Fruit fly (Drosophila melanogaster) whole organism, prepupa: ENCODE results near the gene MTF-1.
A peak's percentile ranks its signal among the peaks of the same experiment; 100 is the strongest.

ENCODE experiments used
- Blimp-1 ChIP-seq: fragments of 200-800 bp; sonication (Bioruptor generic); optimal IDR thresholded peaks from 3 replicates; lab custom pipeline; 2017; ENCODE audit warnings: missing biosample characterization, missing genetic modification characterization, mild to moderate bottlenecking, moderate library complexity, missing genetic modification reagents
- CG10631 ChIP-seq: fragments of 200-800 bp; sonication (Bioruptor generic); optimal IDR thresholded peaks from 2 replicates; lab custom pipeline; 2016; ENCODE audit warnings: missing biosample characterization, missing genetic modification characterization
- CG10669 ChIP-seq: fragments of 200-800 bp; sonication (Bioruptor generic); optimal IDR thresholded peaks from 3 replicates; lab custom pipeline; 2018; ENCODE audit warnings: missing biosample characterization, mild to moderate bottlenecking, missing genetic modification characterization, moderate library complexity
- CG11294 ChIP-seq: fragments of 200-800 bp; sonication (Bioruptor generic); IDR thresholded peaks from 2 replicates; pipeline ENCODE4 v1.3.6; 2022; ENCODE audit warnings: missing biosample characterization, missing genetic modification characterization
- CG11762 ChIP-seq: fragments of 200-800 bp; sonication (Bioruptor generic); optimal IDR thresholded peaks from 3 replicates; lab custom pipeline; 2016; ENCODE audit warnings: missing biosample characterization, missing genetic modification characterization; ENCODE audit not compliant: insufficient read depth
- CG11902 ChIP-seq: fragments of 200-800 bp; sonication (Bioruptor generic); optimal IDR thresholded peaks from 3 replicates; lab custom pipeline; 2016; ENCODE audit warnings: missing biosample characterization, missing genetic modification characterization
- CG15336 ChIP-seq: fragments of 200-800 bp; sonication (Bioruptor generic); IDR thresholded peaks from 2 replicates; pipeline ENCODE4 v1.3.6; 2022; ENCODE audit warnings: missing biosample characterization, missing genetic modification characterization
- CG16779 ChIP-seq: fragments of 200-800 bp; sonication (Bioruptor generic); optimal IDR thresholded peaks from 3 replicates; lab custom pipeline; 2017; ENCODE audit warnings: missing biosample characterization, mild to moderate bottlenecking, missing genetic modification characterization
- CG3032 ChIP-seq: fragments of 200-800 bp; optimal IDR thresholded peaks from 2 replicates; lab custom pipeline; 2019; ENCODE audit warnings: missing biosample characterization, mild to moderate bottlenecking, missing genetic modification characterization, moderate library complexity
- CG31627 ChIP-seq: fragments of 200-800 bp; sonication (Bioruptor generic); optimal IDR thresholded peaks from 3 replicates; lab custom pipeline; 2016; ENCODE audit warnings: missing biosample characterization, missing genetic modification characterization
- CG32006 ChIP-seq: fragments of 200-800 bp; sonication (Bioruptor generic); optimal IDR thresholded peaks from 3 replicates; lab custom pipeline; 2017; ENCODE audit warnings: missing biosample characterization, mild to moderate bottlenecking, missing genetic modification characterization
- CG34406 ChIP-seq: fragments of 200-800 bp; sonication (Bioruptor generic); optimal IDR thresholded peaks from 3 replicates; lab custom pipeline; 2016; ENCODE audit warnings: missing biosample characterization, missing genetic modification characterization
- CG3919 ChIP-seq: fragments of 200-800 bp; sonication (Bioruptor generic); optimal IDR thresholded peaks from 3 replicates; lab custom pipeline; 2016; ENCODE audit warnings: missing biosample characterization, missing genetic modification characterization
- CG4318 ChIP-seq: fragments of 200-800 bp; sonication (Bioruptor generic); optimal IDR thresholded peaks from 3 replicates; lab custom pipeline; 2017; ENCODE audit warnings: missing biosample characterization, mild to moderate bottlenecking, missing genetic modification characterization
- CG6792 ChIP-seq: fragments of 200-800 bp; sonication (Bioruptor generic); optimal IDR thresholded peaks from 3 replicates; lab custom pipeline; 2016; ENCODE audit warnings: missing biosample characterization, missing genetic modification characterization
- CG6808 ChIP-seq: fragments of 200-800 bp; sonication (Bioruptor generic); optimal IDR thresholded peaks from 3 replicates; lab custom pipeline; 2017; ENCODE audit warnings: missing biosample characterization, missing genetic modification characterization, mild to moderate bottlenecking, moderate library complexity, missing genetic modification reagents
- CG6854 ChIP-seq: fragments of 200-800 bp; sonication (Bioruptor generic); optimal IDR thresholded peaks from 2 replicates; lab custom pipeline; 2017; ENCODE audit warnings: missing biosample characterization, mild to moderate bottlenecking, missing genetic modification characterization
- CG7368 ChIP-seq: fragments of 200-800 bp; sonication (Bioruptor generic); optimal IDR thresholded peaks from 3 replicates; lab custom pipeline; 2016; ENCODE audit warnings: missing biosample characterization, missing genetic modification characterization
- CG8119 ChIP-seq: fragments of 200-800 bp; sonication (Bioruptor generic); IDR thresholded peaks from 3 replicates; pipeline ENCODE4 v1.3.6; 2022; ENCODE audit warnings: missing biosample characterization, missing genetic modification characterization
- CG8632 ChIP-seq: fragments of 200-800 bp; sonication (Bioruptor generic); optimal IDR thresholded peaks from 3 replicates; lab custom pipeline; 2016; ENCODE audit warnings: missing biosample characterization, missing genetic modification characterization
- Eip75B ChIP-seq: fragments of 200-800 bp; sonication (Bioruptor generic); optimal IDR thresholded peaks from 3 replicates; lab custom pipeline; 2016; ENCODE audit warnings: missing biosample characterization, missing genetic modification characterization
- Eip78C ChIP-seq: fragments of 200-800 bp; sonication (Bioruptor generic); peaks from one replicate; lab custom pipeline; 2016; ENCODE audit warnings: missing biosample characterization, missing genetic modification characterization
- Eip93F ChIP-seq: fragments of 200-800 bp; sonication (Bioruptor generic); optimal IDR thresholded peaks from 2 replicates; lab custom pipeline; 2016; ENCODE audit warnings: missing biosample characterization, mild to moderate bottlenecking, missing genetic modification characterization
- Ets21C ChIP-seq: fragments of 200-800 bp; sonication (Bioruptor generic); optimal IDR thresholded peaks from 3 replicates; lab custom pipeline; 2016; ENCODE audit warnings: missing biosample characterization, missing genetic modification characterization
- Hr39 ChIP-seq: fragments of 200-800 bp; sonication (Bioruptor generic); optimal IDR thresholded peaks from 2 replicates; lab custom pipeline; 2016; ENCODE audit warnings: missing biosample characterization, missing genetic modification characterization
- Hr4 ChIP-seq: fragments of 200-800 bp; sonication (Bioruptor generic); optimal IDR thresholded peaks from 3 replicates; lab custom pipeline; 2016; ENCODE audit warnings: missing biosample characterization, missing genetic modification characterization
- Met ChIP-seq: fragments of 200-800 bp; sonication (Bioruptor generic); optimal IDR thresholded peaks from 3 replicates; lab custom pipeline; 2016; ENCODE audit warnings: missing biosample characterization, missing genetic modification characterization
- OdsH ChIP-seq: fragments of 200-800 bp; sonication (Bioruptor generic); optimal IDR thresholded peaks from 3 replicates; lab custom pipeline; 2016; ENCODE audit warnings: missing biosample characterization, missing genetic modification characterization
- Smox ChIP-seq: fragments of 200-800 bp; sonication (Bioruptor generic); optimal IDR thresholded peaks from 3 replicates; lab custom pipeline; 2016; ENCODE audit warnings: missing biosample characterization, missing genetic modification characterization
- Sox102F ChIP-seq: fragments of 200-800 bp; sonication (Bioruptor generic); optimal IDR thresholded peaks from 2 replicates; lab custom pipeline; 2016; ENCODE audit warnings: missing biosample characterization, mild to moderate bottlenecking, missing genetic modification characterization
- Sox14 ChIP-seq: fragments of 200-800 bp; sonication (Bioruptor generic); optimal IDR thresholded peaks from 3 replicates; lab custom pipeline; 2016; ENCODE audit warnings: missing biosample characterization, missing genetic modification characterization
- Sox15 ChIP-seq: fragments of 200-800 bp; sonication (Bioruptor generic); optimal IDR thresholded peaks from 3 replicates; lab custom pipeline; 2016; ENCODE audit warnings: missing biosample characterization, missing genetic modification characterization
- acj6 ChIP-seq: fragments of 200-800 bp; sonication (Bioruptor generic); optimal IDR thresholded peaks from 3 replicates; lab custom pipeline; 2016; ENCODE audit warnings: missing biosample characterization, missing genetic modification characterization
- cyc ChIP-seq: fragments of 200-800 bp; sonication (Bioruptor generic); optimal IDR thresholded peaks from 3 replicates; lab custom pipeline; 2016; ENCODE audit warnings: missing biosample characterization, missing genetic modification characterization
- dac ChIP-seq: fragments of 200-800 bp; sonication (Bioruptor generic); optimal IDR thresholded peaks from 2 replicates; lab custom pipeline; 2017; ENCODE audit warnings: missing biosample characterization, mild to moderate bottlenecking, missing genetic modification characterization
- dsx ChIP-seq: fragments of 200-800 bp; optimal IDR thresholded peaks from 3 replicates; lab custom pipeline; 2019; ENCODE audit warnings: missing biosample characterization, mild to moderate bottlenecking, missing genetic modification characterization, moderate library complexity; ENCODE audit not compliant: poor library complexity, severe bottlenecking
- esn ChIP-seq: fragments of 200-800 bp; sonication (Bioruptor generic); optimal IDR thresholded peaks from 2 replicates; lab custom pipeline; 2016; ENCODE audit warnings: missing biosample characterization, mild to moderate bottlenecking, missing genetic modification characterization, moderate library complexity
- fd59A ChIP-seq: fragments of 200-800 bp; sonication (Bioruptor generic); optimal IDR thresholded peaks from 2 replicates; lab custom pipeline; 2017; ENCODE audit warnings: missing biosample characterization, mild to moderate bottlenecking, missing genetic modification characterization, missing genetic modification reagents
- lz ChIP-seq: fragments of 200-800 bp; sonication (Bioruptor generic); optimal IDR thresholded peaks from 3 replicates; lab custom pipeline; 2016; ENCODE audit warnings: missing biosample characterization, missing genetic modification characterization
- net ChIP-seq: fragments of 200-800 bp; sonication (Bioruptor generic); optimal IDR thresholded peaks from 3 replicates; lab custom pipeline; 2016; ENCODE audit warnings: missing biosample characterization, missing genetic modification characterization
- pdm3 ChIP-seq: fragments of 200-800 bp; sonication (Bioruptor generic); optimal IDR thresholded peaks from 3 replicates; lab custom pipeline; 2016; ENCODE audit warnings: missing biosample characterization, missing genetic modification characterization
- salr ChIP-seq, 2 experiments: fragments of 200-800 bp; sonication (Bioruptor generic); optimal IDR thresholded peaks; 3 replicates each; lab custom pipeline; 2016 to 2018; ENCODE audit warnings: missing biosample characterization in 2 of 2, missing genetic modification characterization in 2 of 2, mild to moderate bottlenecking in 1 of 2
- spab ChIP-seq: fragments of 200-800 bp; sonication (Bioruptor generic); optimal IDR thresholded peaks from 2 replicates; lab custom pipeline; 2017; ENCODE audit warnings: missing biosample characterization, mild to moderate bottlenecking, missing genetic modification characterization, missing genetic modification reagents
- ss ChIP-seq, 2 experiments: fragments of 200-800 bp; sonication (Bioruptor generic); optimal IDR thresholded peaks; 2 replicates in 1 of 2; 3 replicates in 1 of 2; lab custom pipeline; 2017 to 2018; ENCODE audit warnings: mild to moderate bottlenecking in 2 of 2, missing biosample characterization in 2 of 2, missing genetic modification characterization in 2 of 2, moderate library complexity in 1 of 2
- svp ChIP-seq: fragments of 200-800 bp; sonication (Bioruptor generic); peaks from one replicate; lab custom pipeline; 2016; ENCODE audit warnings: missing biosample characterization, missing genetic modification characterization
- topi ChIP-seq: fragments of 200-800 bp; sonication (Bioruptor generic); optimal IDR thresholded peaks from 3 replicates; lab custom pipeline; 2016; ENCODE audit warnings: missing biosample characterization, missing genetic modification characterization

The MTF-1 gene

dm6 chr3L:9419328-9419727 lies 10.8 kb upstream of the MTF-1 start (continued):
- no peak for TF ChIP-seq CG10631 (GFP tag; lab: Kevin White, UChicago)
- peak; percentile 60 for TF ChIP-seq acj6 (GFP tag; lab: Kevin White, UChicago)
- TF ChIP-seq CG11762 (GFP tag; lab: Kevin White, UChicago): peak; percentile 19
- peak; percentile 58 for TF ChIP-seq CG11902 (GFP tag; lab: Kevin White, UChicago)
- TF ChIP-seq topi (GFP tag; lab: Kevin White, UChicago): peak; percentile 72
- peak; percentile 81 for TF ChIP-seq CG8119 (GFP tag; lab: Robert Waterston, UW)
- peak; percentile 37 for TF ChIP-seq Smox (GFP tag; lab: Kevin White, UChicago)
- peak; percentile 63 for TF ChIP-seq CG34406
- peak; percentile 3 for TF ChIP-seq esn (GFP tag; lab: Kevin White, UChicago)
- no peak for TF ChIP-seq spab (GFP tag; lab: Kevin White, UChicago)
- peak; percentile 67 for TF ChIP-seq Sox102F
- TF ChIP-seq Eip75B (GFP tag; lab: Kevin White, UChicago): no peak
- TF ChIP-seq Hr39 (GFP tag; lab: Kevin White, UChicago): peak; percentile 64
- TF ChIP-seq CG8632 (GFP tag; lab: Kevin White, UChicago): peak; percentile 35
- peak; percentile 69 for TF ChIP-seq OdsH (GFP tag; lab: Kevin White, UChicago)
- peak; percentile 44 for TF ChIP-seq net
- TF ChIP-seq Hr4 (GFP tag; lab: Kevin White, UChicago): peak; percentile 50
- peak; percentile 64 for TF ChIP-seq CG10669 (GFP tag; lab: Kevin White, UChicago)
- peak; percentile 43 for TF ChIP-seq Sox15 (GFP tag; lab: Kevin White, UChicago)
- peak; percentile 65 for TF ChIP-seq CG11294 (GFP tag; lab: Robert Waterston, UW)
- no peak for TF ChIP-seq salr (GFP tag; optimal IDR thresholded peaks at IDR 0.05; lab: Kevin White, UChicago)
- TF ChIP-seq Met: peak; percentile 72
- TF ChIP-seq cyc (GFP tag; lab: Kevin White, UChicago): peak; percentile 77

- peak; percentile 98 for TF ChIP-seq Smox (GFP tag; lab: Kevin White, UChicago)
- TF ChIP-seq esn (GFP tag; lab: Kevin White, UChicago): peak; percentile 99
- TF ChIP-seq CG34406: peak; percentile 97
- TF ChIP-seq cyc (GFP tag; lab: Kevin White, UChicago): peak; percentile 97
- TF ChIP-seq Hr39 (GFP tag; lab: Kevin White, UChicago): peak; percentile 96
- peak; percentile 95 for TF ChIP-seq Hr4 (GFP tag; lab: Kevin White, UChicago)
- peak; percentile 94 for TF ChIP-seq CG3032 (tag; lab: Kevin White, UChicago)
- TF ChIP-seq CG6808 (GFP tag; lab: Kevin White, UChicago): peak; percentile 93
- TF ChIP-seq CG10669 (GFP tag; lab: Kevin White, UChicago): peak; percentile 97
- peak; percentile 100 for TF ChIP-seq dsx
- peak; percentile 96 for TF ChIP-seq CG3919
- peak; percentile 97 for TF ChIP-seq pdm3 (GFP tag; lab: Kevin White, UChicago)
- TF ChIP-seq CG31627 (GFP tag; lab: Kevin White, UChicago): peak; percentile 97
- peak; percentile 98 for TF ChIP-seq lz (GFP tag; lab: Kevin White, UChicago)
- peak; percentile 93 for TF ChIP-seq spab (GFP tag; lab: Kevin White, UChicago)
- peak; percentile 98 for TF ChIP-seq CG6792 (GFP tag; lab: Kevin White, UChicago)
- TF ChIP-seq Sox14: peak; percentile 98
- TF ChIP-seq Eip78C (GFP tag; lab: Kevin White, UChicago): peak; percentile 99
- TF ChIP-seq CG15336 (GFP tag; lab: Robert Waterston, UW): peak; percentile 98
- peak; percentile 97 for TF ChIP-seq CG8632 (GFP tag; lab: Kevin White, UChicago)
- peak; percentile 96 for TF ChIP-seq acj6 (GFP tag; lab: Kevin White, UChicago)
- TF ChIP-seq CG6854 (GFP tag; lab: Kevin White, UChicago): peak; percentile 96
- TF ChIP-seq topi (GFP tag; lab: Kevin White, UChicago): peak; percentile 98
- peak; percentile 95 for TF ChIP-seq Ets21C (GFP tag; lab: Kevin White, UChicago)
- TF ChIP-seq CG7368 (GFP tag; lab: Kevin White, UChicago): peak; percentile 96
- TF ChIP-seq ss (GFP tag; optimal IDR thresholded peaks at IDR 0.05; lab: Kevin White, UChicago): peak; percentile 93 to 96
- peak; percentile 88 for TF ChIP-seq CG4318
- TF ChIP-seq fd59A: peak; percentile 95
- peak; percentile 89 for TF ChIP-seq dac (GFP tag; lab: Kevin White, UChicago)
- peak; percentile 95 for TF ChIP-seq CG32006 (GFP tag; lab: Kevin White, UChicago)
- peak; percentile 94 for TF ChIP-seq CG16779 (tag; lab: Kevin White, UChicago)
- peak; percentile 88 for TF ChIP-seq Eip93F
- peak; percentile 99 for TF ChIP-seq svp (GFP tag; lab: Kevin White, UChicago)
- TF ChIP-seq Blimp-1 (GFP tag; lab: Kevin White, UChicago): peak; percentile 91
Measured at dm6 chr3L:9420054-9420818, 9.9 kb upstream of the MTF-1 start.
